Worm (Caenorhabditis elegans) whole organism, midembryonic: ENCODE results near the gene sra-26.

Experiments
- T22C8.4 ChIP-seq: fragments of 200-800 bp; sonication (Bioruptor generic); IDR thresholded peaks from 2 replicates; pipeline ENCODE4 v1.3.6; 2022; ENCODE audit warnings: missing genetic modification characterization, missing compliant biosample characterization
- cog-1 ChIP-seq: sonication (generic microtip); optimal IDR thresholded peaks from 2 replicates; lab custom pipeline; 2016; ENCODE audit warnings: missing genetic modification characterization, missing compliant biosample characterization
- flt-1 ChIP-seq: fragments of 200-800 bp; sonication (Bioruptor generic); IDR thresholded peaks from 2 replicates; pipeline ENCODE4 v1.3.6; 2022; ENCODE audit warnings: missing genetic modification characterization, missing compliant biosample characterization
- klf-2 ChIP-seq: fragments of 200-800 bp; sonication (Bioruptor generic); conservative IDR thresholded peaks from 2 replicates; pipeline ENCODE4 v1.3.6; 2022; ENCODE audit warnings: missing genetic modification reagents, missing genetic modification characterization, missing compliant biosample characterization
- med-1 ChIP-seq: sonication (generic microtip); optimal IDR thresholded peaks from 2 replicates; lab custom pipeline; 2017; ENCODE audit warnings: missing genetic modification characterization, mild to moderate bottlenecking, missing compliant biosample characterization, antibody characterized with exemption, missing genetic modification reagents; ENCODE audit not compliant: insufficient read depth
- ref-1 ChIP-seq: fragments of 200-800 bp; sonication (Bioruptor generic); conservative IDR thresholded peaks from 2 replicates; pipeline ENCODE4 v1.3.6; 2022; ENCODE audit warnings: missing genetic modification reagents, missing genetic modification characterization, missing compliant biosample characterization
- tab-1 ChIP-seq: fragments of 200-800 bp; sonication (Bioruptor generic); IDR thresholded peaks from 2 replicates; pipeline ENCODE4 v1.3.6; 2022; ENCODE audit warnings: missing genetic modification characterization, missing compliant biosample characterization
- ztf-23 ChIP-seq: fragments of 200-800 bp; sonication (Bioruptor generic); IDR thresholded peaks from 2 replicates; pipeline ENCODE4 v1.3.6; 2022; ENCODE audit warnings: missing genetic modification reagents, missing genetic modification characterization, missing compliant biosample characterization
- ztf-29 ChIP-seq: fragments of 200-800 bp; sonication (Bioruptor generic); IDR thresholded peaks from 2 replicates; pipeline ENCODE4 v1.3.6; 2022; ENCODE audit warnings: missing genetic modification reagents, missing genetic modification characterization, missing compliant biosample characterization

sra-26 gene

DNA sequence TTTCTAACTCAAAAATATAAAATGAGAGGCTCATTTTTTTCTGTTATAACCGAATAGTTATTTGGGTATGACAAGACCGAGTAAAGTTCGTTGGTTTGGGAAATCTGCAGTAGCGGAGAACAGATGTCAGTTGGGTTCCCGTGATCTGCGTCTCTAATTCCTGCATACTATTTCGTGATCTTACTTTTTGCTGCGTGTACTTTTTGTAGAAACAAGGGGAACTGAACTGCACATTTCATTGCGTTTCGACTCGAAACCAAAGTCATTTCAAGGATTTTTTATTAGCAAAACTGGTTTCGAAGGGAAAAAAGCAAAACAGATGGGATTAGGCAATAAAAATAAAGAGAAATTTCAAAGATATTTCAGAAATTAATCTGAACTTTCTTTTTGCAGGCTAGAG is 4.7 kb downstream of the sra-26 start:
- no peak for TF ChIP-seq tab-1 (GFP tag; lab: Robert Waterston, UW)
- TF ChIP-seq ztf-23 (GFP tag; lab: Robert Waterston, UW): no peak
- no peak for TF ChIP-seq ref-1 (GFP tag; lab: Robert Waterston, UW)
- TF ChIP-seq klf-2 (GFP tag; lab: Robert Waterston, UW): no peak
- no peak for TF ChIP-seq ztf-29 (GFP tag; lab: Robert Waterston, UW)
- no peak for TF ChIP-seq flt-1 (GFP tag; lab: Robert Waterston, UW)

ce11 chrII:6642651-6643167 is 8.9 kb downstream of the sra-26 start, which contains the start of gene T19D12.6:
Gene T19D12.6, minus strand, starts transcription at chrII:6643117.
- TF ChIP-seq T22C8.4 (no peak), klf-2 (GFP tag; lab: Robert Waterston, UW) (no peak), cog-1 (tag; lab: Kevin White, UChicago) (no peak), tab-1 (GFP tag; lab: Robert Waterston, UW) (no peak), ztf-29 (GFP tag; lab: Robert Waterston, UW) (no peak), med-1 (no peak), flt-1 (GFP tag; lab: Robert Waterston, UW) (no peak), ref-1 (GFP tag; lab: Robert Waterston, UW) (no peak), ztf-23 (GFP tag; lab: Robert Waterston, UW) (no peak)

- TF ChIP-seq cog-1 (tag; lab: Kevin White, UChicago): no peak
- TF ChIP-seq ref-1 (GFP tag; lab: Robert Waterston, UW): no peak
- TF ChIP-seq tab-1 (GFP tag; lab: Robert Waterston, UW): no peak
- no peak for TF ChIP-seq ztf-23 (GFP tag; lab: Robert Waterston, UW)
These were observed 9.4 kb downstream of the sra-26 start for ce11 chrII:6642180-6642579.

- no peak for TF ChIP-seq ztf-29 (GFP tag; lab: Robert Waterston, UW)
- no peak for TF ChIP-seq T22C8.4
- no peak for TF ChIP-seq flt-1 (GFP tag; lab: Robert Waterston, UW)
- no peak for TF ChIP-seq tab-1 (GFP tag; lab: Robert Waterston, UW)
- no peak for TF ChIP-seq ref-1 (GFP tag; lab: Robert Waterston, UW)
- TF ChIP-seq ztf-23 (GFP tag; lab: Robert Waterston, UW): no peak
- TF ChIP-seq cog-1 (tag; lab: Kevin White, UChicago): no peak
- TF ChIP-seq med-1: no peak
- TF ChIP-seq klf-2 (GFP tag; lab: Robert Waterston, UW): no peak
These were observed 13.8 kb downstream of the sra-26 start for ce11 chrII:6637854-6638253.

ce11 chrII:6636136-6636535 is 15.5 kb downstream of the sra-26 start, which contains the start of gene T19D12.5:
Gene T19D12.5, minus strand, starts transcription at chrII:6636236.
- no peak for TF ChIP-seq tab-1 (GFP tag; lab: Robert Waterston, UW)
- TF ChIP-seq T22C8.4: no peak
- no peak for TF ChIP-seq flt-1 (GFP tag; lab: Robert Waterston, UW)
- TF ChIP-seq ztf-23 (GFP tag; lab: Robert Waterston, UW): no peak
- no peak for TF ChIP-seq med-1
- no peak for TF ChIP-seq ztf-29 (GFP tag; lab: Robert Waterston, UW)
- no peak for TF ChIP-seq ref-1 (GFP tag; lab: Robert Waterston, UW)
- no peak for TF ChIP-seq klf-2 (GFP tag; lab: Robert Waterston, UW)

DNA sequence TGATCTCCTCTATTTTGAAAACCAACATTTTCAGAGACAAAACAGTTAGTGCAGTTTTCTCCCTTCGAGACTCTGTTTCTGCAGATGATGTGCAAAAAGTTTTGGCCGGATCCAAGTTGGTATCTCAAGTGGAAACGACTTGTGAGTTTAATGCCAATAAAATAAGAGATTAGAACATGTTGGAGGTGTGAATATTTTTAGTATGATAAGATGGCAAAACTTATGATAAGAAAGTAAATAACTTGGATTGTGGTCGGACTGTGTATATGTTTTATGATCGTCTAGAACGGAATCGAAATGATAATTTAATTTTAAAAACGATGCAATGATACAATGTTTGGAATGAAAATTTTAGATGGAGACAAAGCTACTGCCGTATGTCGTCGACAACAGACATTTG is 19.6 kb downstream of the sra-26 start:
- TF ChIP-seq ztf-23 (GFP tag; lab: Robert Waterston, UW): no peak
- no peak for TF ChIP-seq cog-1 (tag; lab: Kevin White, UChicago)
- no peak for TF ChIP-seq med-1
- TF ChIP-seq T22C8.4: no peak
- no peak for TF ChIP-seq klf-2 (GFP tag; lab: Robert Waterston, UW)
- TF ChIP-seq ztf-29 (GFP tag; lab: Robert Waterston, UW): no peak
- TF ChIP-seq ref-1 (GFP tag; lab: Robert Waterston, UW): no peak
- TF ChIP-seq tab-1 (GFP tag; lab: Robert Waterston, UW): no peak
- no peak for TF ChIP-seq flt-1 (GFP tag; lab: Robert Waterston, UW)

ce11 chrII:6630811-6631210 is 20.8 kb downstream of the sra-26 start, which contains the start of gene T19D12.4:
Gene T19D12.4, plus strand, starts transcription at chrII:6631105.
- TF ChIP-seq tab-1 (GFP tag; lab: Robert Waterston, UW): no peak
- TF ChIP-seq T22C8.4: no peak
- TF ChIP-seq cog-1 (tag; lab: Kevin White, UChicago): no peak
- no peak for TF ChIP-seq klf-2 (GFP tag; lab: Robert Waterston, UW)
- TF ChIP-seq flt-1 (GFP tag; lab: Robert Waterston, UW): no peak
- no peak for TF ChIP-seq med-1
- no peak for TF ChIP-seq ztf-23 (GFP tag; lab: Robert Waterston, UW)
- no peak for TF ChIP-seq ref-1 (GFP tag; lab: Robert Waterston, UW)
- TF ChIP-seq ztf-29 (GFP tag; lab: Robert Waterston, UW): no peak

- TF ChIP-seq flt-1 (GFP tag; lab: Robert Waterston, UW) (no peak), ztf-29 (GFP tag; lab: Robert Waterston, UW) (no peak), klf-2 (GFP tag; lab: Robert Waterston, UW) (no peak), ztf-23 (GFP tag; lab: Robert Waterston, UW) (no peak), ref-1 (GFP tag; lab: Robert Waterston, UW) (no peak), T22C8.4 (no peak), med-1 (no peak), tab-1 (GFP tag; lab: Robert Waterston, UW) (no peak), cog-1 (tag; lab: Kevin White, UChicago) (no peak)
These were observed 21.8 kb downstream of the sra-26 start for ce11 chrII:6629775-6630174.

DNA sequence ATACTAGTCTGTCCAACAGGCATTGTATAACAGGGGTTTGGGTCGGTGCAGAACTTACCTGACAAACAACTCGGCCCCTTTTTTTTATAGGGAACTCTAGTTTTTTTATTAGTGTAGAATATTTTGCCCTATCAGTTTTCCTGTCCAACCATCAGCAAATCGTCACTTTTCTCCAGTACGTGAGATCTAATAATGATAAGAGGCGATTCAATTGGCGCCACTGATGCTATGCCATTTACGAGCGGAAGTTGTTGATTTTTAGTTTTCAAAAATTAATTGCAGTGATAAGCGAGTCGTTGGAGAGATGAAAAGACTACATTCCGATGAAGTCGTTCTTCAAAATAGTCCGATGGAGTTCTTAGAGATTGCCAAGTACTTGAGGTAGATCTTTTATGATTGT is 23.2 kb downstream of the sra-26 start:
- TF ChIP-seq ref-1 (GFP tag; lab: Robert Waterston, UW): no peak
- no peak for TF ChIP-seq cog-1 (tag; lab: Kevin White, UChicago)
- no peak for TF ChIP-seq T22C8.4
- no peak for TF ChIP-seq flt-1 (GFP tag; lab: Robert Waterston, UW)
- TF ChIP-seq klf-2 (GFP tag; lab: Robert Waterston, UW): no peak
- no peak for TF ChIP-seq ztf-29 (GFP tag; lab: Robert Waterston, UW)
- TF ChIP-seq tab-1 (GFP tag; lab: Robert Waterston, UW): no peak
- no peak for TF ChIP-seq med-1
- TF ChIP-seq ztf-23 (GFP tag; lab: Robert Waterston, UW): no peak
